Fruit fly (Drosophila melanogaster) whole organism, embryonic: Measurements from ENCODE around the gene CG42579.

ENCODE experiments used
- Ada2b ChIP-seq: fragments of 200-800 bp; sonication (Bioruptor generic); IDR thresholded peaks from 2 replicates; pipeline ENCODE4 v1.3.6; 2022; ENCODE audit warnings: missing biosample characterization, missing genetic modification characterization
- Atf-2 ChIP-seq: fragments of 200-800 bp; sonication (Bioruptor generic); optimal IDR thresholded peaks from 2 replicates; lab custom pipeline; 2016; ENCODE audit warnings: missing biosample characterization, missing genetic modification characterization
- Blimp-1 ChIP-seq: fragments of 200-800 bp; sonication (Bioruptor generic); optimal IDR thresholded peaks from 3 replicates; lab custom pipeline; 2018; ENCODE audit warnings: missing biosample characterization, missing genetic modification characterization, mild to moderate bottlenecking, moderate library complexity, missing genetic modification reagents
- CG10209 ChIP-seq: fragments of 200-800 bp; sonication (Bioruptor generic); optimal IDR thresholded peaks from 3 replicates; lab custom pipeline; 2017; ENCODE audit warnings: missing biosample characterization, mild to moderate bottlenecking, missing genetic modification characterization, missing genetic modification reagents
- CG12219 ChIP-seq: fragments of 200-800 bp; sonication (Bioruptor generic); optimal IDR thresholded peaks from 3 replicates; lab custom pipeline; 2018; ENCODE audit warnings: missing biosample characterization, mild to moderate bottlenecking, missing genetic modification characterization
- CG14965 ChIP-seq: fragments of 200-800 bp; sonication (Bioruptor generic); optimal IDR thresholded peaks from 2 replicates; lab custom pipeline; 2016; ENCODE audit warnings: missing biosample characterization, missing genetic modification characterization, borderline replicate concordance
- CG15269 ChIP-seq: fragments of 200-800 bp; sonication (Bioruptor generic); optimal IDR thresholded peaks from 2 replicates; lab custom pipeline; 2018; ENCODE audit warnings: missing biosample characterization, mild to moderate bottlenecking, missing genetic modification characterization, moderate library complexity
- CG16815 ChIP-seq: fragments of 200-800 bp; sonication (Bioruptor generic); optimal IDR thresholded peaks from 3 replicates; lab custom pipeline; 2017; ENCODE audit warnings: missing biosample characterization, mild to moderate bottlenecking, missing genetic modification characterization
- CG2678 ChIP-seq: fragments of 200-800 bp; sonication (Bioruptor generic); optimal IDR thresholded peaks from 3 replicates; lab custom pipeline; 2019; ENCODE audit warnings: missing biosample characterization, mild to moderate bottlenecking, missing genetic modification characterization, moderate library complexity
- CG2712 ChIP-seq: fragments of 200-800 bp; optimal IDR thresholded peaks from 3 replicates; lab custom pipeline; 2019; ENCODE audit warnings: missing biosample characterization, mild to moderate bottlenecking, missing genetic modification characterization, moderate library complexity
- CG2875 ChIP-seq: fragments of 200-800 bp; sonication (Bioruptor generic); optimal IDR thresholded peaks from 2 replicates; lab custom pipeline; 2017; ENCODE audit warnings: missing biosample characterization, mild to moderate bottlenecking, missing genetic modification characterization, missing genetic modification reagents
- CG30403 ChIP-seq: fragments of 200-800 bp; sonication (Bioruptor generic); optimal IDR thresholded peaks from 3 replicates; lab custom pipeline; 2016; ENCODE audit warnings: missing biosample characterization, missing genetic modification characterization
- CG34224 ChIP-seq: fragments of 200-800 bp; sonication (Bioruptor generic); IDR thresholded peaks from 3 replicates; pipeline ENCODE4 v1.3.6; 2022; ENCODE audit warnings: missing biosample characterization, missing genetic modification characterization; ENCODE audit not compliant: partially characterized antibody
- CG3995 ChIP-seq: fragments of 200-800 bp; sonication (Bioruptor generic); optimal IDR thresholded peaks from 3 replicates; lab custom pipeline; 2016; ENCODE audit warnings: missing biosample characterization, missing genetic modification characterization
- CG8290 ChIP-seq, 3 experiments: fragments of 200-800 bp; sonication (Bioruptor generic); optimal IDR thresholded peaks; 2 replicates each; lab custom pipeline; 2016 to 2019; ENCODE audit warnings: missing biosample characterization in 3 of 3, missing genetic modification characterization in 3 of 3, mild to moderate bottlenecking in 2 of 3, moderate library complexity in 1 of 3
- CG9876 ChIP-seq: fragments of 200-800 bp; sonication (Bioruptor generic); optimal IDR thresholded peaks from 2 replicates; lab custom pipeline; 2016; ENCODE audit warnings: missing biosample characterization, missing genetic modification characterization
- Dad ChIP-seq: fragments of 200-800 bp; sonication (Bioruptor generic); optimal IDR thresholded peaks from 3 replicates; lab custom pipeline; 2016; ENCODE audit warnings: missing biosample characterization, missing genetic modification characterization
- Dip3 ChIP-seq: fragments of 200-800 bp; sonication (Bioruptor generic); optimal IDR thresholded peaks from 3 replicates; lab custom pipeline; 2016; ENCODE audit warnings: missing biosample characterization, missing genetic modification characterization
- Dll ChIP-seq: fragments of 200-800 bp; sonication (Bioruptor generic); IDR thresholded peaks from 4 replicates; pipeline ENCODE4 v1.3.6; 2022; ENCODE audit warnings: missing biosample characterization, missing genetic modification characterization; ENCODE audit not compliant: partially characterized antibody
- Dref ChIP-seq: fragments of 200-800 bp; sonication (Bioruptor generic); IDR thresholded peaks from 2 replicates; pipeline ENCODE4 v1.3.6; 2022; ENCODE audit warnings: missing biosample characterization, missing genetic modification characterization
- Eip74EF ChIP-seq, 2 experiments: fragments of 200-800 bp in 1 of 2; fragments of >200 bp in 1 of 2; sonication (Bioruptor generic) in 1 of 2; optimal IDR thresholded peaks; 2 replicates each; lab custom pipeline; 2017 to 2019; ENCODE audit warnings: missing biosample characterization in 2 of 2, missing genetic modification characterization in 2 of 2, mild to moderate bottlenecking in 1 of 2, moderate library complexity in 1 of 2
- Hand ChIP-seq: fragments of 200-800 bp; sonication (Bioruptor generic); optimal IDR thresholded peaks from 2 replicates; lab custom pipeline; 2017; ENCODE audit warnings: mild to moderate bottlenecking, missing biosample characterization, missing genetic modification reagents, missing genetic modification characterization
- Hmx ChIP-seq: fragments of 200-800 bp; sonication (Bioruptor generic); optimal IDR thresholded peaks from 2 replicates; lab custom pipeline; 2016; ENCODE audit warnings: missing biosample characterization, missing genetic modification characterization
- Med ChIP-seq: fragments of 200-800 bp; sonication (Bioruptor generic); peaks from one replicate; lab custom pipeline; 2016; ENCODE audit warnings: missing biosample characterization, missing genetic modification characterization, mild to moderate bottlenecking, inconsistent platforms, moderate library complexity
- NC2β ChIP-seq: fragments of 200-800 bp; sonication (Bioruptor generic); optimal IDR thresholded peaks from 2 replicates; lab custom pipeline; 2016; ENCODE audit warnings: missing biosample characterization, missing genetic modification characterization
- NFAT ChIP-seq: fragments of 200-800 bp; sonication (Bioruptor generic); IDR thresholded peaks from 2 replicates; pipeline ENCODE4 v1.3.6; 2022; ENCODE audit warnings: missing biosample characterization, missing genetic modification characterization
- Rx ChIP-seq: fragments of 200-800 bp; sonication (Bioruptor generic); IDR thresholded peaks from 2 replicates; pipeline ENCODE4 v1.3.6; 2022; ENCODE audit warnings: missing biosample characterization, missing genetic modification characterization
- ci ChIP-seq: fragments of 200-800 bp; sonication (Bioruptor generic); IDR thresholded peaks from 3 replicates; pipeline ENCODE4 v1.3.6; 2022; ENCODE audit warnings: missing biosample characterization, missing genetic modification characterization
- crc ChIP-seq: fragments of 200-800 bp; sonication (Bioruptor generic); optimal IDR thresholded peaks from 2 replicates; lab custom pipeline; 2016; ENCODE audit warnings: missing biosample characterization, missing genetic modification characterization
- crol ChIP-seq: fragments of 200-800 bp; sonication (Bioruptor generic); IDR thresholded peaks from 2 replicates; pipeline ENCODE4 v1.3.6; 2022; ENCODE audit warnings: missing biosample characterization, missing genetic modification characterization
- cwo ChIP-seq: fragments of 200-800 bp; sonication (Bioruptor generic); optimal IDR thresholded peaks from 3 replicates; lab custom pipeline; 2017; ENCODE audit warnings: missing biosample characterization, missing genetic modification characterization, mild to moderate bottlenecking, moderate library complexity, missing genetic modification reagents
- dmrt99B ChIP-seq: fragments of 200-800 bp; sonication (Bioruptor generic); optimal IDR thresholded peaks from 2 replicates; lab custom pipeline; 2018; ENCODE audit warnings: missing biosample characterization, mild to moderate bottlenecking, missing genetic modification characterization, moderate library complexity
- ewg ChIP-seq: fragments of 200-800 bp; sonication (Bioruptor generic); optimal IDR thresholded peaks from 3 replicates; lab custom pipeline; 2017; ENCODE audit warnings: mild to moderate bottlenecking, missing biosample characterization, missing genetic modification reagents, missing genetic modification characterization
- eyg ChIP-seq: fragments of 200-800 bp; sonication (Bioruptor generic); optimal IDR thresholded peaks from 3 replicates; lab custom pipeline; 2016; ENCODE audit warnings: missing biosample characterization, missing genetic modification characterization
- fd102C ChIP-seq: fragments of 200-800 bp; sonication (Bioruptor generic); optimal IDR thresholded peaks from 2 replicates; lab custom pipeline; 2018; ENCODE audit warnings: missing biosample characterization, mild to moderate bottlenecking, missing genetic modification characterization, moderate library complexity
- fd3F ChIP-seq: fragments of 200-800 bp; sonication (Bioruptor generic); optimal IDR thresholded peaks from 2 replicates; lab custom pipeline; 2018; ENCODE audit warnings: missing biosample characterization, mild to moderate bottlenecking, missing genetic modification characterization, moderate library complexity
- kay ChIP-seq: fragments of 200-800 bp; sonication (Bioruptor generic); optimal IDR thresholded peaks from 2 replicates; lab custom pipeline; 2016; ENCODE audit warnings: missing biosample characterization, missing genetic modification characterization
- knrl ChIP-seq: fragments of 200-800 bp; sonication (Bioruptor generic); IDR thresholded peaks from 3 replicates; pipeline ENCODE4 v1.3.6; 2022; ENCODE audit warnings: missing biosample characterization, missing genetic modification characterization; ENCODE audit not compliant: partially characterized antibody
- lmd ChIP-seq: fragments of 200-800 bp; sonication (Bioruptor generic); IDR thresholded peaks from 2 replicates; pipeline ENCODE4 v1.3.6; 2022; ENCODE audit warnings: missing biosample characterization, missing genetic modification characterization
- mld ChIP-seq: fragments of 200-800 bp; sonication (Bioruptor generic); IDR thresholded peaks from 3 replicates; pipeline ENCODE4 v1.3.6; 2022; ENCODE audit warnings: missing biosample characterization, missing genetic modification characterization; ENCODE audit not compliant: partially characterized antibody
- pan ChIP-seq, 4 experiments: fragments of >200 bp in 3 of 4; fragments of 200-800 bp in 1 of 4; sonication (Bioruptor generic) in 1 of 4; optimal IDR thresholded peaks in 3 of 4; IDR thresholded peaks in 1 of 4; 2 replicates each; pipeline versions ENCODE4 v1.3.6 to Lab custom; 2017 to 2022; ENCODE audit warnings: missing biosample characterization in 2 of 4, missing genetic modification characterization in 2 of 4, mixed read lengths in 1 of 4
- peb ChIP-seq: fragments of 200-800 bp; sonication (Bioruptor generic); IDR thresholded peaks from 2 replicates; pipeline ENCODE4 v1.3.6; 2022; ENCODE audit warnings: missing biosample characterization, missing genetic modification characterization
- phol ChIP-seq: fragments of 200-800 bp; sonication (Bioruptor generic); optimal IDR thresholded peaks from 3 replicates; lab custom pipeline; 2018; ENCODE audit warnings: missing biosample characterization, mild to moderate bottlenecking, missing genetic modification characterization, moderate library complexity
- repo ChIP-seq: fragments of 200-800 bp; sonication (Bioruptor generic); optimal IDR thresholded peaks from 2 replicates; lab custom pipeline; 2016; ENCODE audit warnings: missing biosample characterization, missing genetic modification characterization
- tin ChIP-seq: fragments of 200-800 bp; sonication (Bioruptor generic); optimal IDR thresholded peaks from 3 replicates; lab custom pipeline; 2016; ENCODE audit warnings: missing biosample characterization, missing genetic modification characterization
- tio ChIP-seq: fragments of 200-800 bp; sonication (Bioruptor generic); optimal IDR thresholded peaks from 2 replicates; lab custom pipeline; 2017; ENCODE audit warnings: missing biosample characterization, missing genetic modification characterization, inconsistent platforms
- trem ChIP-seq: fragments of 200-800 bp; optimal IDR thresholded peaks from 3 replicates; lab custom pipeline; 2019; ENCODE audit warnings: missing biosample characterization, mild to moderate bottlenecking, missing genetic modification characterization, moderate library complexity
- tup ChIP-seq: fragments of 200-800 bp; sonication (Bioruptor generic); optimal IDR thresholded peaks from 2 replicates; lab custom pipeline; 2016; ENCODE audit warnings: missing biosample characterization, mild to moderate bottlenecking, missing genetic modification characterization, moderate library complexity

CG42579 gene

DNA sequence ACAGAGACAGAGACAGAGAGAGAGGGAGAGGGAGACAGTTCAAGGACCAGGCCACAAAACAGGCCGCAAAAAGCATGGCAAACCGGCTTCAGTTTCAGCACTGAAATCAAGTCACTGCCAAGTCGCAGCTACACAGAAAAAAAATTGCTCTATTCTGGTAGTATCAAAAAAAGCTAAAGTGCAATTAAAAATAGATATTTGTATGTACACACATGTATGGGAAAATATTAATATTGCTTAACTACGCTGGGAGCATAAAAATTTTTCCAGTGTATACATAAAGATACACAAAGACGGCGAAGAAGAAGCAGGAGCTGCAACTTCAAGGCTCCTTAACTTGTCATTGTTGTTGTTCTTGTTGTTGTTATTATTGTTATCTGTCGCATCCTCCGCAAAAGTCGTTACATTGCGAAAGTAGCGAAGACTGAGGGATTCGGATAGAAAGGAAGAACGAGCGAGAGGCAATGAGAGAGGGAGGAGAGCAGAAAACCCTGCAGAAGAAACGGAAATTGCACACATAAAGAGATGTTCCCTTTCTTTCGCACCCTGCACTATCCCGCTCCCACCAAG is 26.3 kb upstream of the CG42579 start (continued):
- TF ChIP-seq CG2875 (GFP tag; lab: Kevin White, UChicago), result no peak
- peak; percentile 10 for TF ChIP-seq Atf-2
- peak; percentile 11 for TF ChIP-seq tio (GFP tag; lab: Kevin White, UChicago)
- no peak for TF ChIP-seq Dll
- no peak for TF ChIP-seq repo (GFP tag; lab: Kevin White, UChicago)
- TF ChIP-seq Dip3, result no peak
- TF ChIP-seq cwo (GFP tag; lab: Kevin White, UChicago), result no peak
- TF ChIP-seq crc (GFP tag; lab: Kevin White, UChicago), result no peak
- TF ChIP-seq CG12219 (GFP tag; lab: Kevin White, UChicago), result peak; percentile 19
- TF ChIP-seq Rx, result peak; percentile 34; the same call in 1 of the 2 replicates
- no peak for TF ChIP-seq CG10209 (GFP tag; lab: Kevin White, UChicago)
- TF ChIP-seq CG8290 (GFP tag; optimal IDR thresholded peaks at IDR 0.05; lab: Kevin White, UChicago), result no peak
- peak in 1 of 2 experiments; percentile 42 for TF ChIP-seq CG8290 (tag; optimal IDR thresholded peaks at IDR 0.05; lab: Kevin White, UChicago)
- TF ChIP-seq crol, result no peak
- no peak for TF ChIP-seq Dref
- TF ChIP-seq CG14965 (GFP tag; lab: Kevin White, UChicago), result no peak
- no peak for TF ChIP-seq CG16815
- no peak for TF ChIP-seq Hand
- no peak for TF ChIP-seq Eip74EF (GFP tag; optimal IDR thresholded peaks at IDR 0.05; lab: Kevin White, UChicago)
- TF ChIP-seq NC2β (GFP tag; lab: Kevin White, UChicago), result no peak
- peak; percentile 23; the same call in 1 of the 2 replicates for TF ChIP-seq Ada2b (GFP tag; lab: Robert Waterston, UW)
- TF ChIP-seq CG15269, result peak; percentile 36
- TF ChIP-seq ci (GFP tag; lab: Robert Waterston, UW), result 0 out of 3 replicates have a peak, but pooled peaks have one; percentile 47
- TF ChIP-seq CG34224 (GFP tag; lab: Robert Waterston, UW), result no peak
- TF ChIP-seq ewg (GFP tag; lab: Kevin White, UChicago), result peak; percentile 29
- TF ChIP-seq lmd (GFP tag; lab: Robert Waterston, UW), result no peak
- TF ChIP-seq CG3995 (GFP tag; lab: Kevin White, UChicago), result no peak
- TF ChIP-seq CG30403 (GFP tag; lab: Kevin White, UChicago), result peak; percentile 46
- TF ChIP-seq NFAT (GFP tag; lab: Robert Waterston, UW), result no peak
- peak; percentile 90 for TF ChIP-seq Med
- TF ChIP-seq Hmx (GFP tag; lab: Kevin White, UChicago), result no peak
- no peak for TF ChIP-seq kay (GFP tag; lab: Kevin White, UChicago)
- TF ChIP-seq eyg (GFP tag; lab: Kevin White, UChicago), result no peak
- TF ChIP-seq CG2678, result peak; percentile 23
- TF ChIP-seq phol, result no peak
- no peak for TF ChIP-seq fd102C (GFP tag; lab: Kevin White, UChicago)
- no peak for TF ChIP-seq peb (GFP tag; lab: Robert Waterston, UW)
- TF ChIP-seq CG9876 (GFP tag; lab: Kevin White, UChicago), result no peak
- TF ChIP-seq mld (GFP tag; lab: Robert Waterston, UW), result no peak
- TF ChIP-seq CG2712, result peak; percentile 52
- peak; percentile 36 for TF ChIP-seq dmrt99B (tag; lab: Kevin White, UChicago)
- no peak for TF ChIP-seq trem
- TF ChIP-seq tin (GFP tag; lab: Kevin White, UChicago), result no peak
- TF ChIP-seq Blimp-1 (GFP tag; lab: Kevin White, UChicago), result no peak
- TF ChIP-seq knrl (GFP tag; lab: Robert Waterston, UW), result no peak
- no peak for TF ChIP-seq tup (GFP tag; lab: Kevin White, UChicago)
- peak; percentile 11 for TF ChIP-seq fd3F (GFP tag; lab: Kevin White, UChicago)
- no peak for TF ChIP-seq Dad (GFP tag; lab: Kevin White, UChicago)
- TF ChIP-seq pan (optimal IDR thresholded peaks at IDR 0.05; lab: Kevin White, UChicago), result no peak
- peak in 1 of 2 experiments; percentile 37 for TF ChIP-seq pan (GFP tag; optimal IDR thresholded peaks at IDR 0.05 in 1 of 2, IDR thresholded peaks at IDR 0.05 in 1 of 2)
